Worm (Caenorhabditis elegans) whole organism, L1 larva: Measurements from ENCODE around the gene ptc-3.

ENCODE experiments used
- efl-1 ChIP-seq, 4 experiments: fragments of 150-350 bp; optimal IDR thresholded peaks in 3 of 4; peaks in 1 of 4; 1 replicate in 1 of 4; 2 replicates in 3 of 4; lab custom pipeline; 2014; ENCODE audit warnings: missing biosample characterization in 2 of 4, missing genetic modification characterization in 2 of 4, missing genetic modification reagents in 2 of 4
- zip-4 ChIP-seq: fragments of 200-800 bp; sonication (Bioruptor generic); optimal IDR thresholded peaks from 2 replicates; lab custom pipeline; 2018; ENCODE audit warnings: mild to moderate bottlenecking, missing genetic modification characterization, moderate library complexity, missing compliant biosample characterization

ce11 chrII:2795413-2795812 is 57.0 kb downstream of the ptc-3 start:
- no peak for TF ChIP-seq efl-1 (optimal IDR thresholded peaks at IDR 0.05; lab: Kevin White, UChicago)
- no peak for TF ChIP-seq efl-1 (GFP tag; optimal IDR thresholded peaks at IDR 0.05 in 1 of 2; lab: Kevin White, UChicago)
- no peak for TF ChIP-seq zip-4 (GFP tag; lab: Kevin White, UChicago)
